Worm (Caenorhabditis elegans): ENCODE results near the gene era-1.

DNA sequence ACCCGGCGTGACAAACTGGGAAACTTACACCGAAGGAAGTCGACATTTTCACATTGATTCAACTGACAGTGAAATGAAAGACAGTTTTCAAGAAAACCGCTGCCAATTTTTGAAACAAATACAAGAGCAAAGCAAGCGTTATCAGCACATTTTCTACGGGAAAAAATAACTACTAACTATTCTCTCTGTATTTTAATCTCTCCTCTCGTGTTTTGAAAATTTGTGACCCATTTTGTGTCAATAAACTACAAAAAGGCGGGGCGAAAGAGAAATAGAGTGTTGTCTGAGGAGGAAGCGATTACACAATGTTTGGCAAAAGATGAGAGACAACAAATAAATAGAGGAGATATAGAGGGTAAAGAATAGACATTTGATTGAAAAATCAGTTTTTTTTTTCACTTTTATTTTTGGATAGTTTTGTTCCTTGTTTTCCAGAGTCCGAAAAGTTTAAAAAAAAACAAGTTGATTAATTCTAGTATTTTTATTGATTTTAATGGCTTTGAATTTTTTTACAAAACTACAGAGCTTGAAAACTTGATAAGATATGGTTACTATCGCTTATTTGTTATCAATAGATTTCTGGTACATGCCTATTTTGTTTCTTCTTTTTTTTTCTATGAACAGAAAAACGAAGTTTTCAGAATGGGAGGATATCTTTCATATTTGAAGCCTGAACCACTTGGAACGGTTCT is 26.6 kb upstream of the era-1 start, which contains the start of gene cest-34:
- TF ChIP-seq nhr-28 (tag; optimal IDR thresholded peaks at IDR 0.05) (no peak), unc-62 (GFP tag; optimal IDR thresholded peaks at IDR 0.05) (no peak), ztf-11 (tag; optimal IDR thresholded peaks at IDR 0.05) (no peak), drap-1 (GFP tag; optimal IDR thresholded peaks at IDR 0.05) (no peak), nhr-76 (tag; optimal IDR thresholded peaks at IDR 0.05) (no peak), pha-4 (tag; optimal IDR thresholded peaks at IDR 0.05) (no peak), nhr-12 (tag; optimal IDR thresholded peaks at IDR 0.05) (no peak), nhr-237 (tag; optimal IDR thresholded peaks at IDR 0.05) (no peak), M03D4.4 (tag; optimal IDR thresholded peaks at IDR 0.05) (no peak), sptf-1 (tag; optimal IDR thresholded peaks at IDR 0.05) (no peak), elt-1 (tag; optimal IDR thresholded peaks at IDR 0.05; ENCODE audit: borderline replicate concordance, insufficient read depth) (no peak), blmp-1 (tag; optimal IDR thresholded peaks at IDR 0.05) (no peak), tbx-8 (GFP tag; optimal IDR thresholded peaks at IDR 0.05) (no peak), elt-3 (tag; optimal IDR thresholded peaks at IDR 0.05) (no peak)

All from whole organism, mixed stage, embryonic.